Worm (Caenorhabditis elegans): Measurements from ENCODE around the gene C12D8.9.

The C12D8.9 gene

ce11 chrV:10229222-10229879 is 13.7 kb downstream of the C12D8.9 start, which contains the start of the genes pyt-1 and fipr-7:
Gene pyt-1, minus strand, starts transcription at chrV:10229322.
Gene fipr-7, plus strand, starts transcription at chrV:10229829.
- TF ChIP-seq egrh-3 (GFP tag; IDR thresholded peaks at IDR 0.05) (no peak), ekl-4 (GFP tag; IDR thresholded peaks at IDR 0.05) (no peak), hrde-1 (tag; optimal IDR thresholded peaks at IDR 0.05; ENCODE audit: borderline replicate concordance) (no peak)

- TF ChIP-seq let-526 (GFP tag; IDR thresholded peaks at IDR 0.05): no peak
- TF ChIP-seq K12H6.12 (tag; optimal IDR thresholded peaks at IDR 0.05): no peak
- no peak for TF ChIP-seq attf-5 (GFP tag; optimal IDR thresholded peaks at IDR 0.05)
- TF ChIP-seq somi-1 (GFP tag; optimal IDR thresholded peaks at IDR 0.05): no peak
- TF ChIP-seq lin-35 (GFP tag; optimal IDR thresholded peaks at IDR 0.05): no peak
- TF ChIP-seq hlh-26 (GFP tag; conservative IDR thresholded peaks at IDR 0.05): no peak
- no peak for TF ChIP-seq F37B4.10 (GFP tag; IDR thresholded peaks at IDR 0.05)
- no peak for TF ChIP-seq Y56A3A.18 (GFP tag; IDR thresholded peaks at IDR 0.05)
- TF ChIP-seq snpc-4 (GFP tag; optimal IDR thresholded peaks at IDR 0.05): no peak
- no peak for TF ChIP-seq snpc-4 (tag; optimal IDR thresholded peaks at IDR 0.05)
- no peak for TF ChIP-seq rec-8 (tag; optimal IDR thresholded peaks at IDR 0.05)
- no peak for TF ChIP-seq ceh-58 (GFP tag; IDR thresholded peaks at IDR 0.05)
- no peak for TF ChIP-seq cebp-2 (GFP tag; IDR thresholded peaks at IDR 0.05)
These were observed 14.6 kb downstream of the C12D8.9 start, which contains the start of gene fipr-4 for ce11 chrV:10228360-10228759. Gene fipr-4, minus strand, starts transcription at chrV:10228460.

- TF ChIP-seq attf-3 (GFP tag; conservative IDR thresholded peaks at IDR 0.05): no peak
- TF ChIP-seq pha-4 (tag; optimal IDR thresholded peaks at IDR 0.05): no peak
- TF ChIP-seq K11D2.4 (GFP tag; IDR thresholded peaks at IDR 0.05): no peak
- no peak for TF ChIP-seq ets-4 (GFP tag; optimal IDR thresholded peaks at IDR 0.05)
- no peak for TF ChIP-seq die-1 (tag; optimal IDR thresholded peaks at IDR 0.05)
These were observed 15.7 kb downstream of the C12D8.9 start, which contains the start of gene ttr-19 for ce11 chrV:10227333-10227732. Gene ttr-19, minus strand, starts transcription at chrV:10227433.

- no peak for TF ChIP-seq ztf-28 (GFP tag; IDR thresholded peaks at IDR 0.05)
- TF ChIP-seq efl-1 (GFP tag; optimal IDR thresholded peaks at IDR 0.05): no peak
- no peak for TF ChIP-seq hrde-1 (tag; optimal IDR thresholded peaks at IDR 0.05; ENCODE audit: borderline replicate concordance)
- TF ChIP-seq let-607 (tag; optimal IDR thresholded peaks at IDR 0.05): no peak
- no peak for TF ChIP-seq ets-4 (GFP tag; optimal IDR thresholded peaks at IDR 0.05)
- TF ChIP-seq nhr-80 (tag; optimal IDR thresholded peaks at IDR 0.05): peak; percentile 45
- no peak for TF ChIP-seq Y79H2A.3 (GFP tag; conservative IDR thresholded peaks at IDR 0.05)
These were observed 17.4 kb downstream of the C12D8.9 start, which contains the start of gene daf-36 for ce11 chrV:10225610-10226009. Gene daf-36, minus strand, starts transcription at chrV:10225710.

ce11 chrV:10224619-10225018 is 18.4 kb downstream of the C12D8.9 start:
- TF ChIP-seq attf-6 (GFP tag; IDR thresholded peaks at IDR 0.05) (no peak), nhr-80 (tag; optimal IDR thresholded peaks at IDR 0.05) (peak; percentile 62)

- TF ChIP-seq ceh-40 (GFP tag; IDR thresholded peaks at IDR 0.05): no peak
- TF ChIP-seq F57A8.1 (GFP tag; optimal IDR thresholded peaks at IDR 0.05): no peak
- TF ChIP-seq lsy-27 (tag; optimal IDR thresholded peaks at IDR 0.05; ENCODE audit: borderline replicate concordance, insufficient read depth): no peak
- no peak for TF ChIP-seq lsl-1 (GFP tag; optimal IDR thresholded peaks at IDR 0.05)
- no peak for TF ChIP-seq F33H1.4 (GFP tag; IDR thresholded peaks at IDR 0.05)
- no peak for TF ChIP-seq let-607 (tag; optimal IDR thresholded peaks at IDR 0.05)
- TF ChIP-seq akir-1 (GFP tag; optimal IDR thresholded peaks at IDR 0.05): no peak
- no peak for TF ChIP-seq lin-54 (GFP tag; optimal IDR thresholded peaks at IDR 0.05)
- TF ChIP-seq dpff-1 (tag; optimal IDR thresholded peaks at IDR 0.05): no peak
- no peak for TF ChIP-seq dox-1 (GFP tag; IDR thresholded peaks at IDR 0.05)
- no peak for TF ChIP-seq lin-26 (GFP tag; IDR thresholded peaks at IDR 0.05)
- no peak for TF ChIP-seq Y53F4B.3 (GFP tag; IDR thresholded peaks at IDR 0.05)
- no peak for TF ChIP-seq unc-130 (GFP tag; optimal IDR thresholded peaks at IDR 0.05)
- no peak for TF ChIP-seq F37B4.10 (GFP tag; IDR thresholded peaks at IDR 0.05)
These were observed 21.0 kb downstream of the C12D8.9 start, which contains the start of gene C12D8.20 for ce11 chrV:10222007-10222406. Gene C12D8.20, plus strand, starts transcription at chrV:10222307.

Data from whole organism, young adult.